Fruit fly (Drosophila melanogaster) whole organism, embryonic: ENCODE measurements around the gene THG.

ENCODE experiments used
- Awh ChIP-seq: fragments of 200-800 bp; sonication (Bioruptor generic); IDR thresholded peaks from 2 replicates; pipeline ENCODE4, ENCODE4 v1.3.6; 2022; ENCODE audit warnings: missing biosample characterization, missing genetic modification characterization
- BEAF-32 ChIP-seq: fragments of 200-800 bp; sonication (Bioruptor generic); optimal IDR thresholded peaks from 3 replicates; lab custom pipeline; 2017; ENCODE audit warnings: missing biosample characterization, missing genetic modification characterization, mild to moderate bottlenecking, moderate library complexity, missing genetic modification reagents
- Bdp1 ChIP-seq: fragments of 200-800 bp; sonication (Bioruptor generic); optimal IDR thresholded peaks from 3 replicates; lab custom pipeline; 2016; ENCODE audit warnings: missing biosample characterization, missing genetic modification characterization
- Bgb ChIP-seq: fragments of 200-800 bp; sonication (Bioruptor generic); IDR thresholded peaks from 2 replicates; pipeline ENCODE4 v1.3.6; 2022; ENCODE audit warnings: missing biosample characterization, missing genetic modification characterization; ENCODE audit not compliant: partially characterized antibody
- BtbVII ChIP-seq: fragments of 200-800 bp; sonication (Bioruptor generic); optimal IDR thresholded peaks from 3 replicates; lab custom pipeline; 2017; ENCODE audit warnings: missing biosample characterization, mild to moderate bottlenecking, missing genetic modification characterization
- CG10147 ChIP-seq: fragments of 200-800 bp; sonication (Bioruptor generic); optimal IDR thresholded peaks from 2 replicates; lab custom pipeline; 2019; ENCODE audit warnings: missing biosample characterization, mild to moderate bottlenecking, missing genetic modification characterization, moderate library complexity
- CG10565 ChIP-seq: fragments of 200-800 bp; sonication (Bioruptor generic); optimal IDR thresholded peaks from 3 replicates; lab custom pipeline; 2016; ENCODE audit warnings: missing biosample characterization, mild to moderate bottlenecking, missing genetic modification characterization
- CG10959 ChIP-seq: fragments of 200-800 bp; sonication (Bioruptor generic); IDR thresholded peaks from 2 replicates; pipeline ENCODE4 v1.3.6; 2022; ENCODE audit warnings: missing biosample characterization, missing genetic modification characterization
- CG10979 ChIP-seq: fragments of 200-800 bp; sonication (Bioruptor generic); optimal IDR thresholded peaks from 2 replicates; lab custom pipeline; 2018; ENCODE audit warnings: missing biosample characterization, mild to moderate bottlenecking, missing genetic modification characterization, moderate library complexity
- CG12659 ChIP-seq: fragments of 200-800 bp; sonication (Bioruptor generic); optimal IDR thresholded peaks from 3 replicates; lab custom pipeline; 2017; ENCODE audit warnings: mild to moderate bottlenecking, missing biosample characterization, missing genetic modification reagents, missing genetic modification characterization
- CG13287 ChIP-seq: fragments of 200-800 bp; sonication (Bioruptor generic); IDR thresholded peaks from 2 replicates; pipeline ENCODE4 v1.3.6; 2022; ENCODE audit warnings: missing biosample characterization, missing genetic modification characterization; ENCODE audit not compliant: partially characterized antibody
- CG14050 ChIP-seq: fragments of 200-800 bp; sonication (Bioruptor generic); IDR thresholded peaks from 3 replicates; pipeline ENCODE4 v1.3.6; 2022; ENCODE audit warnings: missing biosample characterization, missing genetic modification characterization
- CG14667 ChIP-seq: fragments of 200-800 bp; sonication (Bioruptor generic); IDR thresholded peaks from 2 replicates; pipeline ENCODE4 v1.3.6; 2022; ENCODE audit warnings: missing biosample characterization, missing genetic modification characterization
- CG15479 ChIP-seq: fragments of 200-800 bp; sonication (Bioruptor generic); optimal IDR thresholded peaks from 3 replicates; lab custom pipeline; 2019; ENCODE audit warnings: missing biosample characterization, mild to moderate bottlenecking, missing genetic modification characterization, moderate library complexity
- CG18011 ChIP-seq: fragments of 200-800 bp; sonication (Bioruptor generic); optimal IDR thresholded peaks from 2 replicates; lab custom pipeline; 2017; ENCODE audit warnings: missing biosample characterization, missing genetic modification characterization, mild to moderate bottlenecking, moderate library complexity, missing genotype
- CG2889 ChIP-seq: fragments of 200-800 bp; sonication (Bioruptor generic); IDR thresholded peaks from 3 replicates; pipeline ENCODE4 v1.3.6; 2022; ENCODE audit warnings: missing biosample characterization, missing genetic modification characterization
- CG3847 ChIP-seq: fragments of 200-800 bp; sonication (Bioruptor generic); IDR thresholded peaks from 2 replicates; pipeline ENCODE4 v1.3.6; 2022; ENCODE audit warnings: missing biosample characterization, missing genetic modification characterization
- CG4360 ChIP-seq: fragments of 200-800 bp; sonication (Bioruptor generic); IDR thresholded peaks from 2 replicates; pipeline ENCODE4 v1.3.6; 2022; ENCODE audit warnings: missing biosample characterization, missing genetic modification characterization
- CG4854 ChIP-seq: fragments of 200-800 bp; sonication (Bioruptor generic); optimal IDR thresholded peaks from 2 replicates; lab custom pipeline; 2016; ENCODE audit warnings: missing biosample characterization, missing genetic modification characterization, inconsistent platforms
- CG5180 ChIP-seq: fragments of 200-800 bp; sonication (Bioruptor generic); optimal IDR thresholded peaks from 3 replicates; lab custom pipeline; 2017; ENCODE audit warnings: missing biosample characterization, missing genetic modification characterization, mild to moderate bottlenecking, moderate library complexity, missing genetic modification reagents
- CG7556 ChIP-seq: fragments of 200-800 bp; sonication (Bioruptor generic); optimal IDR thresholded peaks from 2 replicates; lab custom pipeline; 2017; ENCODE audit warnings: missing biosample characterization, mild to moderate bottlenecking, missing genetic modification characterization
- CG9727 ChIP-seq: fragments of 200-800 bp; sonication (Bioruptor generic); optimal IDR thresholded peaks from 3 replicates; lab custom pipeline; 2017; ENCODE audit warnings: missing biosample characterization, mild to moderate bottlenecking, missing genetic modification characterization
- CkIIα-i1 ChIP-seq: fragments of 200-800 bp; sonication (Bioruptor generic); IDR thresholded peaks from 2 replicates; pipeline ENCODE4 v1.3.6; 2022; ENCODE audit warnings: missing biosample characterization, missing genetic modification characterization
- D19A ChIP-seq: fragments of 200-800 bp; optimal IDR thresholded peaks from 3 replicates; lab custom pipeline; 2019; ENCODE audit warnings: missing biosample characterization, mild to moderate bottlenecking, missing genetic modification characterization, moderate library complexity
- D19B ChIP-seq: fragments of 200-800 bp; sonication (Bioruptor generic); optimal IDR thresholded peaks from 2 replicates; lab custom pipeline; 2017; ENCODE audit warnings: missing biosample characterization, mild to moderate bottlenecking, missing genetic modification characterization
- HmgD ChIP-seq: fragments of 200-800 bp; sonication (Bioruptor generic); optimal IDR thresholded peaks from 3 replicates; lab custom pipeline; 2016; ENCODE audit warnings: missing biosample characterization, missing genetic modification characterization
- Pdp1 ChIP-seq, 2 experiments: fragments of 200-800 bp; sonication (Bioruptor generic); optimal IDR thresholded peaks; 3 replicates each; lab custom pipeline; 2016; ENCODE audit warnings: missing biosample characterization in 2 of 2, missing genetic modification characterization in 2 of 2, mild to moderate bottlenecking in 1 of 2, moderate library complexity in 1 of 2
- YL-1 ChIP-seq: fragments of 200-800 bp; sonication (Bioruptor generic); optimal IDR thresholded peaks from 3 replicates; lab custom pipeline; 2017; ENCODE audit warnings: missing biosample characterization, mild to moderate bottlenecking, missing genetic modification characterization
- bowl ChIP-seq: fragments of 200-800 bp; sonication (Bioruptor generic); IDR thresholded peaks from 2 replicates; pipeline ENCODE4 v1.3.6; 2022; ENCODE audit warnings: missing biosample characterization, missing genetic modification characterization
- chinmo ChIP-seq: fragments of 200-800 bp; sonication (Bioruptor generic); IDR thresholded peaks from 4 replicates; pipeline ENCODE4 v1.3.6; 2022; ENCODE audit warnings: missing biosample characterization, missing genetic modification characterization; ENCODE audit not compliant: partially characterized antibody
- crol ChIP-seq: fragments of 200-800 bp; sonication (Bioruptor generic); IDR thresholded peaks from 2 replicates; pipeline ENCODE4 v1.3.6; 2022; ENCODE audit warnings: missing biosample characterization, missing genetic modification characterization
- danr ChIP-seq: fragments of 200-800 bp; sonication (Bioruptor generic); IDR thresholded peaks from 2 replicates; pipeline ENCODE4 v1.3.6; 2022; ENCODE audit warnings: missing biosample characterization, missing genetic modification characterization
- ems ChIP-seq: fragments of 200-800 bp; sonication (Bioruptor generic); optimal IDR thresholded peaks from 3 replicates; lab custom pipeline; 2016; ENCODE audit warnings: missing biosample characterization, missing genetic modification characterization
- fd96Cb ChIP-seq: fragments of 200-800 bp; sonication (Bioruptor generic); optimal IDR thresholded peaks from 2 replicates; lab custom pipeline; 2018; ENCODE audit warnings: missing biosample characterization, mild to moderate bottlenecking, missing genetic modification characterization, moderate library complexity
- inv ChIP-seq: fragments of 200-800 bp; sonication (Bioruptor generic); IDR thresholded peaks from 2 replicates; pipeline ENCODE4 v1.3.6; 2022; ENCODE audit warnings: missing biosample characterization, missing genetic modification characterization; ENCODE audit not compliant: partially characterized antibody
- mam ChIP-seq: fragments of 200-800 bp; sonication (Bioruptor generic); optimal IDR thresholded peaks from 3 replicates; lab custom pipeline; 2016; ENCODE audit warnings: missing biosample characterization, missing genetic modification characterization
- rib ChIP-seq: fragments of 200-800 bp; sonication (Bioruptor generic); IDR thresholded peaks from 2 replicates; pipeline ENCODE4 v1.3.6; 2022; ENCODE audit warnings: missing biosample characterization, missing genetic modification characterization
- sc ChIP-seq, 3 experiments: fragments of >200 bp in 2 of 3; fragments of 200-800 bp in 1 of 3; sonication (Bioruptor generic) in 1 of 3; optimal IDR thresholded peaks; 2 replicates in 2 of 3; 3 replicates in 1 of 3; lab custom pipeline; 2017; ENCODE audit warnings: mild to moderate bottlenecking in 1 of 3, missing biosample characterization in 1 of 3, missing genetic modification characterization in 1 of 3, missing genetic modification reagents in 1 of 3
- seq ChIP-seq: fragments of 200-800 bp; sonication (Bioruptor generic); IDR thresholded peaks from 2 replicates; pipeline ENCODE4 v1.3.6; 2022; ENCODE audit warnings: missing biosample characterization, missing genetic modification characterization
- sob ChIP-seq: fragments of 200-800 bp; sonication (Bioruptor generic); IDR thresholded peaks from 2 replicates; pipeline ENCODE4 v1.3.6; 2022; ENCODE audit warnings: missing biosample characterization, missing genetic modification characterization
- twi ChIP-seq: fragments of 200-800 bp; optimal IDR thresholded peaks from 2 replicates; lab custom pipeline; 2019; ENCODE audit warnings: missing biosample characterization, mild to moderate bottlenecking, missing genetic modification characterization, moderate library complexity
- zf30C ChIP-seq: fragments of 200-800 bp; sonication (Bioruptor generic); optimal IDR thresholded peaks from 3 replicates; lab custom pipeline; 2018; ENCODE audit warnings: missing biosample characterization, mild to moderate bottlenecking, missing genetic modification characterization
- zfh2 ChIP-seq: fragments of 200-800 bp; sonication (Bioruptor generic); optimal IDR thresholded peaks from 2 replicates; lab custom pipeline; 2016; ENCODE audit warnings: missing biosample characterization, missing genetic modification characterization

The THG gene

dm6 chr2L:15057225-15058117 is 47.9 kb upstream of the THG start, which contains the start of gene ck (continued):
- no peak for TF ChIP-seq Awh (GFP tag; lab: Robert Waterston, UW)
- TF ChIP-seq, all 482 proteins: peak for 96

- TF ChIP-seq CG10147 (GFP tag; lab: Kevin White, UChicago), result peak; percentile 52
- TF ChIP-seq CG10565, result no peak
- TF ChIP-seq CkIIα-i1, result no peak
- TF ChIP-seq seq (GFP tag; lab: Robert Waterston, UW), result peak; percentile 52
- no peak for TF ChIP-seq inv (GFP tag; lab: Robert Waterston, UW)
- no peak for TF ChIP-seq CG4854 (GFP tag; lab: Kevin White, UChicago)
- no peak for TF ChIP-seq HmgD (GFP tag; lab: Kevin White, UChicago)
- peak; percentile 65 for TF ChIP-seq BtbVII (GFP tag; lab: Kevin White, UChicago)
- peak; percentile 89 for TF ChIP-seq chinmo (GFP tag; lab: Robert Waterston, UW)
- TF ChIP-seq mam (GFP tag; lab: Kevin White, UChicago), result peak; percentile 8
- 0 out of 2 replicates have a peak, but pooled peaks have one; percentile 14 for TF ChIP-seq Bgb (GFP tag; lab: Robert Waterston, UW)
- TF ChIP-seq YL-1 (GFP tag; lab: Kevin White, UChicago), result no peak
- peak; percentile 69 for TF ChIP-seq CG14050 (GFP tag; lab: Robert Waterston, UW)
- TF ChIP-seq zf30C (GFP tag; lab: Kevin White, UChicago), result peak; percentile 75
- peak; percentile 67 for TF ChIP-seq CG5180
- peak; percentile 46; the same call in 1 of the 2 replicates for TF ChIP-seq sob (GFP tag; lab: Robert Waterston, UW)
- no peak for TF ChIP-seq CG18011 (GFP tag; lab: Kevin White, UChicago)
- no peak for TF ChIP-seq CG13287 (GFP tag; lab: Robert Waterston, UW)
- peak; percentile 71 for TF ChIP-seq D19A (tag; lab: Kevin White, UChicago)
- TF ChIP-seq CG15479 (GFP tag; lab: Kevin White, UChicago), result peak; percentile 35
- peak; percentile 41 for TF ChIP-seq twi (tag; lab: Kevin White, UChicago)
- TF ChIP-seq CG3847 (GFP tag; lab: Robert Waterston, UW), result peak; percentile 51; the same call in 1 of the 2 replicates
- peak; percentile 80 for TF ChIP-seq CG4360 (GFP tag; lab: Robert Waterston, UW)
- no peak for TF ChIP-seq rib (GFP tag; lab: Robert Waterston, UW)
- TF ChIP-seq CG7556 (GFP tag; lab: Kevin White, UChicago), result peak; percentile 89
- TF ChIP-seq CG9727 (GFP tag; lab: Kevin White, UChicago), result peak; percentile 95
- TF ChIP-seq danr, result peak; percentile 50; the same call in 1 of the 2 replicates
- TF ChIP-seq bowl (GFP tag; lab: Robert Waterston, UW), result no peak
- TF ChIP-seq ems (GFP tag; lab: Kevin White, UChicago), result peak; percentile 41
- TF ChIP-seq BEAF-32, result no peak
- no peak for TF ChIP-seq sc (optimal IDR thresholded peaks at IDR 0.05; lab: Kevin White, UChicago)
- TF ChIP-seq sc (GFP tag; optimal IDR thresholded peaks at IDR 0.05; lab: Kevin White, UChicago), result peak; percentile 62
- TF ChIP-seq Pdp1 (GFP tag; optimal IDR thresholded peaks at IDR 0.05; lab: Kevin White, UChicago), result peak; percentile 26 to 48
- peak; percentile 76 for TF ChIP-seq CG10959 (GFP tag; lab: Robert Waterston, UW)
- TF ChIP-seq D19B (GFP tag; lab: Kevin White, UChicago), result peak; percentile 18
- TF ChIP-seq CG2889 (GFP tag; lab: Robert Waterston, UW), result peak; percentile 51; the same call in 1 of the 3 replicates
- TF ChIP-seq Bdp1 (GFP tag; lab: Kevin White, UChicago), result no peak
- peak; percentile 86 for TF ChIP-seq fd96Cb
- peak; percentile 97 for TF ChIP-seq crol (GFP tag; lab: Robert Waterston, UW)
- peak; percentile 73 for TF ChIP-seq CG12659 (GFP tag; lab: Kevin White, UChicago)
- no peak; the same call in 1 of the 2 replicates for TF ChIP-seq CG14667 (GFP tag; lab: Robert Waterston, UW)
- TF ChIP-seq zfh2 (GFP tag; lab: Kevin White, UChicago), result no peak
- peak; percentile 89 for TF ChIP-seq CG10979 (tag; lab: Kevin White, UChicago)
These were observed 47.1 kb upstream of the THG start for dm6 chr2L:15056359-15057220.
